Worm (Caenorhabditis elegans) whole organism, late embryonic: ENCODE results near the gene F40E12.1.

Experiments used
- C08G9.2 ChIP-seq: sonication (generic microtip); optimal IDR thresholded peaks from 2 replicates; lab custom pipeline; 2016; ENCODE audit warnings: mild to moderate bottlenecking, missing genetic modification characterization, moderate library complexity, missing compliant biosample characterization
- C38D4.7 ChIP-seq: fragments of 200-800 bp; sonication (Bioruptor generic); optimal IDR thresholded peaks from 2 replicates; lab custom pipeline; 2018; ENCODE audit warnings: mild to moderate bottlenecking, missing genetic modification characterization, moderate library complexity, missing compliant biosample characterization
- K09A11.1 ChIP-seq: sonication (generic microtip); optimal IDR thresholded peaks from 2 replicates; lab custom pipeline; 2017; ENCODE audit warnings: antibody characterized with exemption, mild to moderate bottlenecking, missing genetic modification characterization, missing compliant biosample characterization; ENCODE audit not compliant: insufficient read depth
- T23F11.4 ChIP-seq: fragments of 200-800 bp; sonication (Bioruptor generic); optimal IDR thresholded peaks from 2 replicates; lab custom pipeline; 2018; ENCODE audit warnings: mild to moderate bottlenecking, missing genetic modification characterization, missing compliant biosample characterization
- ama-1 ChIP-seq: fragments of 150-350 bp; optimal IDR thresholded peaks from 2 replicates; lab custom pipeline; 2014
- ceh-18 ChIP-seq: sonication (generic microtip); optimal IDR thresholded peaks from 2 replicates; lab custom pipeline; 2016; ENCODE audit warnings: missing genetic modification characterization, missing compliant biosample characterization
- ceh-19 ChIP-seq: fragments of 200-800 bp; sonication (Bioruptor generic); optimal IDR thresholded peaks from 2 replicates; lab custom pipeline; 2018; ENCODE audit warnings: mild to moderate bottlenecking, missing genetic modification characterization, missing compliant biosample characterization
- ceh-24 ChIP-seq: sonication (generic microtip); optimal IDR thresholded peaks from 2 replicates; lab custom pipeline; 2016; ENCODE audit warnings: mild to moderate bottlenecking, missing genetic modification characterization, missing compliant biosample characterization
- ceh-30 ChIP-seq: fragments of 150-350 bp; optimal IDR thresholded peaks from 2 replicates; lab custom pipeline; 2014; ENCODE audit warnings: missing biosample characterization, missing genetic modification characterization
- ceh-31 ChIP-seq: sonication (generic microtip); optimal IDR thresholded peaks from 2 replicates; lab custom pipeline; 2016; ENCODE audit warnings: missing genetic modification characterization, missing compliant biosample characterization
- ceh-34 ChIP-seq: sonication (generic microtip); optimal IDR thresholded peaks from 2 replicates; lab custom pipeline; 2016; ENCODE audit warnings: mild to moderate bottlenecking, missing genetic modification characterization, missing compliant biosample characterization
- ceh-48 ChIP-seq: sonication (generic microtip); optimal IDR thresholded peaks from 2 replicates; lab custom pipeline; 2016; ENCODE audit warnings: missing genetic modification characterization, inconsistent platforms, missing compliant biosample characterization
- ceh-9 ChIP-seq: sonication (generic microtip); optimal IDR thresholded peaks from 2 replicates; lab custom pipeline; 2016; ENCODE audit warnings: mild to moderate bottlenecking, missing genetic modification characterization, inconsistent platforms, missing compliant biosample characterization
- eyg-1 ChIP-seq: sonication (generic microtip); optimal IDR thresholded peaks from 2 replicates; lab custom pipeline; 2016; ENCODE audit warnings: missing genotype, missing genetic modification characterization, missing compliant biosample characterization
- gmeb-2 ChIP-seq: sonication (generic microtip); optimal IDR thresholded peaks from 2 replicates; lab custom pipeline; 2016; ENCODE audit warnings: missing genetic modification characterization, inconsistent platforms, missing compliant biosample characterization
- hlh-15 ChIP-seq: sonication (generic microtip); optimal IDR thresholded peaks from 2 replicates; lab custom pipeline; 2016; ENCODE audit warnings: missing genetic modification characterization, missing compliant biosample characterization
- hlh-6 ChIP-seq: sonication (generic microtip); optimal IDR thresholded peaks from 2 replicates; lab custom pipeline; 2016; ENCODE audit warnings: missing genotype, missing genetic modification characterization, missing compliant biosample characterization
- lim-6 ChIP-seq: sonication (generic microtip); optimal IDR thresholded peaks from 2 replicates; lab custom pipeline; 2016; ENCODE audit warnings: missing genetic modification characterization, missing compliant biosample characterization
- lin-11 ChIP-seq: fragments of 200-800 bp; sonication (Bioruptor generic); optimal IDR thresholded peaks from 2 replicates; lab custom pipeline; 2018; ENCODE audit warnings: mild to moderate bottlenecking, missing genetic modification characterization, missing compliant biosample characterization
- mec-3 ChIP-seq: sonication (generic microtip); optimal IDR thresholded peaks from 2 replicates; lab custom pipeline; 2016; ENCODE audit warnings: borderline replicate concordance, missing genetic modification characterization, missing compliant biosample characterization
- nfya-1 ChIP-seq: sonication (generic microtip); optimal IDR thresholded peaks from 2 replicates; lab custom pipeline; 2017; ENCODE audit warnings: missing genetic modification characterization, mild to moderate bottlenecking, missing compliant biosample characterization, antibody characterized with exemption, moderate library complexity
- nhr-11 ChIP-seq: fragments of 150-350 bp; optimal IDR thresholded peaks from 2 replicates; lab custom pipeline; 2014; ENCODE audit warnings: missing biosample characterization, missing genetic modification characterization
- npax-4 ChIP-seq: sonication (generic microtip); optimal IDR thresholded peaks from 2 replicates; lab custom pipeline; 2016; ENCODE audit warnings: missing genetic modification characterization, missing compliant biosample characterization
- odd-2 ChIP-seq: sonication (generic microtip); optimal IDR thresholded peaks from 2 replicates; lab custom pipeline; 2017; ENCODE audit warnings: antibody characterized with exemption, mild to moderate bottlenecking, missing genetic modification characterization, missing compliant biosample characterization
- pax-1 ChIP-seq: fragments of 150-350 bp; optimal IDR thresholded peaks from 2 replicates; lab custom pipeline; 2014; ENCODE audit warnings: missing biosample characterization, missing genetic modification characterization
- pha-4 ChIP-seq: fragments of 150-350 bp; optimal IDR thresholded peaks from 2 replicates; lab custom pipeline; 2018; ENCODE audit warnings: missing biosample characterization, missing genetic modification reagents, missing genetic modification characterization
- ref-2 ChIP-seq: sonication (generic microtip); optimal IDR thresholded peaks from 2 replicates; lab custom pipeline; 2016; ENCODE audit warnings: missing genetic modification characterization, missing compliant biosample characterization
- rnt-1 ChIP-seq: sonication (generic microtip); optimal IDR thresholded peaks from 2 replicates; lab custom pipeline; 2016; ENCODE audit warnings: missing genetic modification characterization, missing compliant biosample characterization
- sox-4 ChIP-seq: sonication (generic microtip); optimal IDR thresholded peaks from 2 replicates; lab custom pipeline; 2017; ENCODE audit warnings: mild to moderate bottlenecking, missing genetic modification characterization, inconsistent platforms, missing compliant biosample characterization
- syd-9 ChIP-seq: sonication (generic microtip); optimal IDR thresholded peaks from 2 replicates; lab custom pipeline; 2016; ENCODE audit warnings: mild to moderate bottlenecking, missing genetic modification characterization, moderate library complexity, missing compliant biosample characterization
- tbx-2 ChIP-seq: sonication (generic microtip); optimal IDR thresholded peaks from 2 replicates; lab custom pipeline; 2016; ENCODE audit warnings: missing genetic modification characterization, missing compliant biosample characterization
- tbx-7 ChIP-seq: sonication (generic microtip); optimal IDR thresholded peaks from 2 replicates; lab custom pipeline; 2016; ENCODE audit warnings: missing genotype, missing genetic modification characterization, missing compliant biosample characterization
- ttx-3 ChIP-seq: sonication (generic microtip); optimal IDR thresholded peaks from 2 replicates; lab custom pipeline; 2016; ENCODE audit warnings: missing genetic modification reagents, missing genetic modification characterization, missing compliant biosample characterization
- unc-3 ChIP-seq, 2 experiments: fragments of 200-800 bp in 1 of 2; sonication (Bioruptor generic) in 1 of 2; sonication (generic microtip) in 1 of 2; conservative IDR thresholded peaks in 1 of 2; optimal IDR thresholded peaks in 1 of 2; 2 replicates each; pipeline versions ENCODE4 v1.3.6 to Lab custom; 2016 to 2022; ENCODE audit warnings: missing compliant biosample characterization in 2 of 2, missing genetic modification characterization in 2 of 2, missing genetic modification reagents in 1 of 2
- unc-86 ChIP-seq: sonication (generic microtip); optimal IDR thresholded peaks from 2 replicates; lab custom pipeline; 2016; ENCODE audit warnings: missing genetic modification characterization, missing compliant biosample characterization
- zip-5 ChIP-seq: sonication (generic microtip); optimal IDR thresholded peaks from 2 replicates; lab custom pipeline; 2016; ENCODE audit warnings: missing genetic modification characterization, missing compliant biosample characterization

Gene F40E12.1

ce11 chrII:3617512-3617911, at the start of gene F40E12.1:
Gene F40E12.1 (plus strand): TSS chrII:3617812.
- TF ChIP-seq sox-4 (tag; lab: Kevin White, UChicago): no peak
- TF ChIP-seq nfya-1 (tag; lab: Kevin White, UChicago): no peak
- TF ChIP-seq mec-3 (tag; lab: Kevin White, UChicago): no peak
- TF ChIP-seq ceh-30: no peak
- TF ChIP-seq ref-2: no peak
- no peak for TF ChIP-seq C08G9.2
- TF ChIP-seq pax-1 (tag; lab: Kevin White, UChicago): no peak
- TF ChIP-seq unc-3 (GFP tag; conservative IDR thresholded peaks at IDR 0.05; lab: Robert Waterston, UW): no peak
- no peak for TF ChIP-seq unc-3 (tag; optimal IDR thresholded peaks at IDR 0.05; lab: Kevin White, UChicago)
- no peak for TF ChIP-seq zip-5 (tag; lab: Kevin White, UChicago)
- no peak for TF ChIP-seq lin-11 (tag; lab: Kevin White, UChicago)
- TF ChIP-seq ceh-48 (tag; lab: Kevin White, UChicago): no peak
- no peak for TF ChIP-seq ceh-9 (tag; lab: Kevin White, UChicago)
- TF ChIP-seq npax-4 (tag; lab: Kevin White, UChicago): no peak
- no peak for TF ChIP-seq nhr-11 (tag; lab: Kevin White, UChicago)

- TF ChIP-seq nfya-1 (tag; lab: Kevin White, UChicago) (no peak), ceh-18 (tag; lab: Kevin White, UChicago) (no peak), tbx-7 (tag; lab: Kevin White, UChicago) (no peak), pha-4 (no peak), hlh-15 (tag; lab: Kevin White, UChicago) (no peak)
Observed at ce11 chrII:3569118-3569517, 48.5 kb upstream of the F40E12.1 start, which contains the start of gene clec-127. Gene clec-127 (minus strand): TSS chrII:3569218.

- no peak for TF ChIP-seq ceh-31 (tag; lab: Kevin White, UChicago)
- TF ChIP-seq T23F11.4: no peak
- TF ChIP-seq rnt-1 (tag; lab: Kevin White, UChicago): no peak
- TF ChIP-seq mec-3 (tag; lab: Kevin White, UChicago): no peak
- TF ChIP-seq, all 69 proteins: peak for 0
Observed at ce11 chrII:3570927-3571538, 46.6 kb upstream of the F40E12.1 start, which contains the start of the genes clec-128 and clec-129. Gene clec-128 (minus strand): TSS chrII:3571027. Gene clec-129 (plus strand): TSS chrII:3571488.

ce11 chrII:3573255-3573654, 44.4 kb upstream of the F40E12.1 start, which contains the start of gene clec-130:
Gene clec-130 (plus strand): TSS chrII:3573555.
- no peak for TF ChIP-seq T23F11.4
- TF ChIP-seq unc-86 (tag; lab: Kevin White, UChicago): no peak
- no peak for TF ChIP-seq ceh-24 (tag; lab: Kevin White, UChicago)
- TF ChIP-seq sox-4 (tag; lab: Kevin White, UChicago): no peak
- TF ChIP-seq C38D4.7: no peak
- no peak for TF ChIP-seq odd-2 (tag; lab: Kevin White, UChicago)
- TF ChIP-seq tbx-7 (tag; lab: Kevin White, UChicago): no peak
- TF ChIP-seq hlh-6: no peak
- no peak for TF ChIP-seq ceh-19 (GFP tag; lab: Kevin White, UChicago)
- TF ChIP-seq pax-1 (tag; lab: Kevin White, UChicago): no peak
- no peak for TF ChIP-seq tbx-2 (tag; lab: Kevin White, UChicago)
- no peak for TF ChIP-seq ttx-3
- no peak for TF ChIP-seq eyg-1 (tag; lab: Kevin White, UChicago)

ce11 chrII:3576742-3577141, 40.9 kb upstream of the F40E12.1 start, which contains the start of gene clec-132:
Gene clec-132 (plus strand): TSS chrII:3577042.
- TF ChIP-seq pha-4 (no peak), lim-6 (tag; lab: Kevin White, UChicago) (no peak), unc-3 (GFP tag; conservative IDR thresholded peaks at IDR 0.05; lab: Robert Waterston, UW) (no peak), unc-3 (tag; optimal IDR thresholded peaks at IDR 0.05; lab: Kevin White, UChicago) (no peak), gmeb-2 (no peak), ama-1 (no peak), npax-4 (tag; lab: Kevin White, UChicago) (no peak), ceh-34 (tag; lab: Kevin White, UChicago) (no peak), syd-9 (tag; lab: Kevin White, UChicago) (no peak), nhr-11 (tag; lab: Kevin White, UChicago) (no peak), K09A11.1 (tag; lab: Kevin White, UChicago) (no peak)
